Worm (Caenorhabditis elegans) whole organism, young adult: Measurements from ENCODE around the gene lrpc-1.

Source experiments
- C06A6.2 ChIP-seq: fragments of 200-800 bp; sonication (Bioruptor generic); conservative IDR thresholded peaks from 2 replicates; pipeline ENCODE4 v1.3.6; 2022; ENCODE audit warnings: missing genetic modification characterization, missing compliant biosample characterization
- F10E7.11 ChIP-seq: sonication (generic microtip); optimal IDR thresholded peaks from 2 replicates; lab custom pipeline; 2017; ENCODE audit warnings: mild to moderate bottlenecking, missing genetic modification characterization, moderate library complexity, missing compliant biosample characterization
- F22D6.2 ChIP-seq: sonication (generic microtip); optimal IDR thresholded peaks from 2 replicates; lab custom pipeline; 2016; ENCODE audit warnings: mild to moderate bottlenecking, missing genetic modification characterization, missing compliant biosample characterization
- F52B5.7 ChIP-seq: sonication (generic microtip); optimal IDR thresholded peaks from 2 replicates; lab custom pipeline; 2016; ENCODE audit warnings: mild to moderate bottlenecking, missing genetic modification characterization, missing compliant biosample characterization
- T26A5.8 ChIP-seq: sonication (generic microtip); optimal IDR thresholded peaks from 2 replicates; lab custom pipeline; 2016; ENCODE audit warnings: missing genetic modification characterization, missing compliant biosample characterization
- athp-1 ChIP-seq: sonication (generic microtip); optimal IDR thresholded peaks from 2 replicates; lab custom pipeline; 2017; ENCODE audit warnings: mild to moderate bottlenecking, missing genetic modification characterization, missing compliant biosample characterization
- attf-5 ChIP-seq: fragments of 200-800 bp; sonication (Bioruptor generic); optimal IDR thresholded peaks from 2 replicates; lab custom pipeline; 2018; ENCODE audit warnings: mild to moderate bottlenecking, missing genetic modification characterization, missing compliant biosample characterization
- cebp-1 ChIP-seq, 2 experiments: fragments of 200-800 bp in 1 of 2; sonication (Bioruptor generic) in 1 of 2; sonication (generic microtip) in 1 of 2; IDR thresholded peaks in 1 of 2; optimal IDR thresholded peaks in 1 of 2; 2 replicates each; pipeline versions ENCODE4 v1.3.6 to Lab custom; 2017 to 2022; ENCODE audit warnings: missing compliant biosample characterization in 2 of 2, missing genetic modification characterization in 2 of 2, mild to moderate bottlenecking in 1 of 2, missing genetic modification reagents in 1 of 2, moderate library complexity in 1 of 2
- cebp-2 ChIP-seq: fragments of 200-800 bp; sonication (Bioruptor generic); IDR thresholded peaks from 2 replicates; pipeline ENCODE4 v1.3.6; 2022; ENCODE audit warnings: missing genetic modification characterization, missing compliant biosample characterization
- ceh-100 ChIP-seq: fragments of 200-800 bp; sonication (Bioruptor generic); IDR thresholded peaks from 2 replicates; pipeline ENCODE4 v1.3.6; 2022; ENCODE audit warnings: missing genetic modification reagents, missing genetic modification characterization, missing compliant biosample characterization
- ceh-27 ChIP-seq: fragments of 200-800 bp; sonication (Bioruptor generic); optimal IDR thresholded peaks from 2 replicates; lab custom pipeline; 2018; ENCODE audit warnings: mild to moderate bottlenecking, missing genetic modification characterization, moderate library complexity, missing compliant biosample characterization
- ceh-58 ChIP-seq: fragments of 200-800 bp; sonication (Bioruptor generic); IDR thresholded peaks from 2 replicates; pipeline ENCODE4 v1.3.6; 2022; ENCODE audit warnings: missing genetic modification characterization, missing compliant biosample characterization
- ceh-79 ChIP-seq: sonication (generic microtip); optimal IDR thresholded peaks from 2 replicates; lab custom pipeline; 2017; ENCODE audit warnings: mild to moderate bottlenecking, missing genetic modification characterization, missing compliant biosample characterization
- ceh-91 ChIP-seq: fragments of 200-800 bp; sonication (Bioruptor generic); IDR thresholded peaks from 2 replicates; pipeline ENCODE4 v1.3.6; 2022; ENCODE audit warnings: missing genetic modification reagents, missing genetic modification characterization, missing compliant biosample characterization
- chd-7 ChIP-seq: sonication (generic microtip); optimal IDR thresholded peaks from 2 replicates; lab custom pipeline; 2016; ENCODE audit warnings: mild to moderate bottlenecking, missing genetic modification characterization, moderate library complexity, missing compliant biosample characterization
- efl-1 ChIP-seq: fragments of 150-350 bp; optimal IDR thresholded peaks from 2 replicates; lab custom pipeline; 2014; ENCODE audit warnings: missing biosample characterization, missing genetic modification reagents, missing genetic modification characterization
- fkh-3 ChIP-seq: sonication (generic microtip); optimal IDR thresholded peaks from 2 replicates; lab custom pipeline; 2016; ENCODE audit warnings: mild to moderate bottlenecking, missing genetic modification characterization, missing compliant biosample characterization
- him-1 ChIP-seq: sonication (generic microtip); optimal IDR thresholded peaks from 2 replicates; lab custom pipeline; 2016; ENCODE audit warnings: missing genotype, missing genetic modification reagents, missing genetic modification characterization, missing compliant biosample characterization
- hmg-1.2 ChIP-seq: fragments of 200-800 bp; sonication (Bioruptor generic); IDR thresholded peaks from 2 replicates; pipeline ENCODE4 v1.3.6; 2022; ENCODE audit warnings: missing genetic modification reagents, missing genetic modification characterization, missing compliant biosample characterization
- hmg-20 ChIP-seq: fragments of 200-800 bp; sonication (Bioruptor generic); IDR thresholded peaks from 2 replicates; pipeline ENCODE4 v1.3.6; 2022; ENCODE audit warnings: missing genetic modification reagents, missing genetic modification characterization, missing compliant biosample characterization
- hrde-1 ChIP-seq: sonication (generic microtip); optimal IDR thresholded peaks from 2 replicates; lab custom pipeline; 2016; ENCODE audit warnings: missing genetic modification characterization, mild to moderate bottlenecking, missing compliant biosample characterization, moderate library complexity, missing genotype, missing genetic modification reagents, borderline replicate concordance
- hsf-1 ChIP-seq: fragments of 200-800 bp; sonication (Bioruptor generic); IDR thresholded peaks from 2 replicates; pipeline ENCODE4 v1.3.6; 2022; ENCODE audit warnings: missing genetic modification reagents, missing genetic modification characterization, missing compliant biosample characterization
- let-607 ChIP-seq, 2 experiments: fragments of 200-800 bp in 1 of 2; sonication (Bioruptor generic) in 1 of 2; sonication (generic microtip) in 1 of 2; optimal IDR thresholded peaks; 2 replicates each; lab custom pipeline; 2016 to 2018; ENCODE audit warnings: mild to moderate bottlenecking in 2 of 2, missing compliant biosample characterization in 2 of 2, missing genetic modification characterization in 2 of 2, moderate library complexity in 2 of 2, missing genotype in 1 of 2
- lin-35 ChIP-seq, 3 experiments: fragments of 150-350 bp in 2 of 3; sonication (generic microtip) in 1 of 3; optimal IDR thresholded peaks; 2 replicates each; lab custom pipeline; 2014 to 2018; ENCODE audit warnings: missing biosample characterization in 3 of 3, missing genetic modification characterization in 3 of 3, missing genetic modification reagents in 3 of 3
- lin-40 ChIP-seq: sonication (generic microtip); optimal IDR thresholded peaks from 2 replicates; lab custom pipeline; 2016; ENCODE audit warnings: missing genetic modification characterization, mild to moderate bottlenecking, missing compliant biosample characterization, missing genotype, missing genetic modification reagents
- lin-54 ChIP-seq: fragments of 200-800 bp; sonication (Bioruptor generic); optimal IDR thresholded peaks from 2 replicates; lab custom pipeline; 2018; ENCODE audit warnings: mild to moderate bottlenecking, missing genetic modification characterization, missing compliant biosample characterization
- lsy-27 ChIP-seq: sonication (generic microtip); optimal IDR thresholded peaks from 2 replicates; lab custom pipeline; 2017; ENCODE audit warnings: missing genetic modification characterization, mild to moderate bottlenecking, missing compliant biosample characterization, antibody characterized with exemption, missing genotype, borderline replicate concordance; ENCODE audit not compliant: insufficient read depth
- madf-3 ChIP-seq: fragments of 200-800 bp; sonication (Bioruptor generic); IDR thresholded peaks from 2 replicates; pipeline ENCODE4 v1.3.6; 2022; ENCODE audit warnings: missing genetic modification reagents, missing genetic modification characterization, missing compliant biosample characterization
- mcd-1 ChIP-seq: fragments of 200-800 bp; sonication (Bioruptor generic); IDR thresholded peaks from 2 replicates; pipeline ENCODE4 v1.3.6; 2022; ENCODE audit warnings: missing genetic modification reagents, missing genetic modification characterization, missing compliant biosample characterization
- nfya-2 ChIP-seq: fragments of 200-800 bp; sonication (Bioruptor generic); IDR thresholded peaks from 2 replicates; pipeline ENCODE4 v1.3.6; 2022; ENCODE audit warnings: missing genetic modification reagents, missing genetic modification characterization, missing compliant biosample characterization
- nfyb-1 ChIP-seq: fragments of 200-800 bp; sonication (Bioruptor generic); IDR thresholded peaks from 2 replicates; pipeline ENCODE4 v1.3.6; 2022; ENCODE audit warnings: missing genetic modification reagents, missing genetic modification characterization, missing compliant biosample characterization
- pbrm-1 ChIP-seq: fragments of 200-800 bp; sonication (Bioruptor generic); IDR thresholded peaks from 2 replicates; pipeline ENCODE4 v1.3.6; 2022; ENCODE audit warnings: missing genetic modification reagents, missing genetic modification characterization, missing compliant biosample characterization
- rcor-1 ChIP-seq: fragments of 200-800 bp; sonication (Bioruptor generic); IDR thresholded peaks from 2 replicates; pipeline ENCODE4 v1.3.6; 2022; ENCODE audit warnings: missing genetic modification reagents, missing genetic modification characterization, missing compliant biosample characterization
- sdz-38 ChIP-seq: sonication (generic microtip); optimal IDR thresholded peaks from 2 replicates; lab custom pipeline; 2016; ENCODE audit warnings: missing genotype, missing genetic modification characterization, missing compliant biosample characterization
- snpc-1.1 ChIP-seq: sonication (generic microtip); optimal IDR thresholded peaks from 2 replicates; lab custom pipeline; 2017; ENCODE audit warnings: missing genetic modification characterization, mild to moderate bottlenecking, missing compliant biosample characterization, antibody characterized with exemption, moderate library complexity, missing genotype, missing genetic modification reagents; ENCODE audit not compliant: insufficient read depth
- snpc-1.3 ChIP-seq: sonication (generic microtip); optimal IDR thresholded peaks from 2 replicates; lab custom pipeline; 2017; ENCODE audit warnings: missing genetic modification characterization, mild to moderate bottlenecking, missing compliant biosample characterization, antibody characterized with exemption, moderate library complexity, missing genotype, missing genetic modification reagents; ENCODE audit not compliant: insufficient read depth
- snpc-4 ChIP-seq, 5 experiments: fragments of 150-350 bp in 1 of 5; sonication (generic microtip) in 4 of 5; optimal IDR thresholded peaks; 2 replicates each; lab custom pipeline; 2014 to 2018; ENCODE audit warnings: missing genetic modification characterization in 5 of 5, missing biosample characterization in 3 of 5, antibody characterized with exemption in 2 of 5, mild to moderate bottlenecking in 2 of 5, missing compliant biosample characterization in 2 of 5, missing genotype in 2 of 5, moderate library complexity in 2 of 5, missing genetic modification reagents in 1 of 5
- sptf-2 ChIP-seq: fragments of 200-800 bp; sonication (Bioruptor generic); optimal IDR thresholded peaks from 2 replicates; lab custom pipeline; 2018; ENCODE audit warnings: mild to moderate bottlenecking, missing genetic modification characterization, missing compliant biosample characterization
- tlf-1 ChIP-seq: fragments of 200-800 bp; sonication (Bioruptor generic); optimal IDR thresholded peaks from 2 replicates; lab custom pipeline; 2018; ENCODE audit warnings: mild to moderate bottlenecking, missing genetic modification characterization, missing compliant biosample characterization
- zfh-2 ChIP-seq: fragments of 200-800 bp; sonication (Bioruptor generic); conservative IDR thresholded peaks from 2 replicates; pipeline ENCODE4 v1.3.6; 2022; ENCODE audit warnings: missing genetic modification reagents, missing genetic modification characterization, missing compliant biosample characterization
- ztf-28 ChIP-seq: fragments of 200-800 bp; sonication (Bioruptor generic); IDR thresholded peaks from 2 replicates; pipeline ENCODE4 v1.3.6; 2022; ENCODE audit warnings: missing genetic modification reagents, missing genetic modification characterization, missing compliant biosample characterization
- ztf-6 ChIP-seq: fragments of 200-800 bp; sonication (Bioruptor generic); IDR thresholded peaks from 2 replicates; pipeline ENCODE4 v1.3.6; 2022; ENCODE audit warnings: missing genetic modification reagents, missing genetic modification characterization, missing compliant biosample characterization

Gene lrpc-1

ce11 chrV:5582308-5582707 lies 30.7 kb downstream of the lrpc-1 start:
- TF ChIP-seq hsf-1 (GFP tag; lab: Robert Waterston, UW) (no peak), zfh-2 (GFP tag; lab: Robert Waterston, UW) (0 out of 2 replicates have a peak, but pooled peaks have one; percentile 23), him-1 (tag; lab: Kevin White, UChicago) (peak; percentile 29), rcor-1 (GFP tag; lab: Robert Waterston, UW) (no peak), snpc-1.3 (no peak), F10E7.11 (tag; lab: Kevin White, UChicago) (no peak), nfyb-1 (GFP tag; lab: Robert Waterston, UW) (no peak), ztf-28 (no peak), F52B5.7 (tag; lab: Kevin White, UChicago) (no peak), lsy-27 (tag; lab: Kevin White, UChicago) (no peak), hmg-20 (GFP tag; lab: Robert Waterston, UW) (peak; percentile 33; the same call in 1 of the 2 replicates), ceh-58 (no peak), attf-5 (GFP tag; lab: Kevin White, UChicago) (no peak), mcd-1 (GFP tag; lab: Robert Waterston, UW) (0 out of 2 replicates have a peak, but pooled peaks have one; percentile 17), nfya-2 (GFP tag; lab: Robert Waterston, UW) (no peak), chd-7 (tag; lab: Kevin White, UChicago) (peak; percentile 34), T26A5.8 (no peak), hmg-1.2 (GFP tag; lab: Robert Waterston, UW) (no peak), lin-54 (GFP tag; lab: Kevin White, UChicago) (no peak), ceh-27 (GFP tag; lab: Kevin White, UChicago) (no peak), pbrm-1 (GFP tag; lab: Robert Waterston, UW) (0 out of 2 replicates have a peak, but pooled peaks have one; percentile 26), ztf-6 (GFP tag; lab: Robert Waterston, UW) (no peak)

ce11 chrV:5581312-5581711 lies 31.7 kb downstream of the lrpc-1 start, which contains the start of gene klc-2:
Gene klc-2 (minus strand): TSS chrV:5581412.
- TF ChIP-seq sptf-2 (GFP tag; lab: Kevin White, UChicago) (no peak), tlf-1 (GFP tag; lab: Kevin White, UChicago) (no peak), lin-35 (GFP tag; optimal IDR thresholded peaks at IDR 0.05; lab: Kevin White, UChicago) (no peak), fkh-3 (tag; lab: Kevin White, UChicago) (no peak), madf-3 (GFP tag; lab: Robert Waterston, UW) (no peak), F22D6.2 (tag; lab: Kevin White, UChicago) (no peak), efl-1 (GFP tag; lab: Kevin White, UChicago) (no peak), pbrm-1 (GFP tag; lab: Robert Waterston, UW) (no peak), snpc-1.1 (tag; lab: Kevin White, UChicago) (no peak), ceh-79 (no peak), ceh-100 (GFP tag; lab: Robert Waterston, UW) (no peak), hrde-1 (tag; lab: Kevin White, UChicago) (no peak), sdz-38 (tag; lab: Kevin White, UChicago) (no peak), mcd-1 (GFP tag; lab: Robert Waterston, UW) (no peak)
- TF ChIP-seq, all 124 proteins: peak for 0

ce11 chrV:5580517-5580916 lies 32.5 kb downstream of the lrpc-1 start:
- no peak for TF ChIP-seq snpc-4 (GFP tag; optimal IDR thresholded peaks at IDR 0.05; lab: Kevin White, UChicago)
- TF ChIP-seq snpc-4 (tag; optimal IDR thresholded peaks at IDR 0.05; lab: Kevin White, UChicago): peak in 3 of 4 experiments; percentile 33 to 52 (median 46)
- TF ChIP-seq hmg-1.2 (GFP tag; lab: Robert Waterston, UW): peak; percentile 85; the same call in 1 of the 2 replicates
- peak; percentile 65 for TF ChIP-seq attf-5 (GFP tag; lab: Kevin White, UChicago)
- TF ChIP-seq lin-40 (tag; lab: Kevin White, UChicago): peak; percentile 21
- no peak for TF ChIP-seq ceh-91 (GFP tag; lab: Robert Waterston, UW)
- TF ChIP-seq let-607 (tag; optimal IDR thresholded peaks at IDR 0.05; lab: Kevin White, UChicago): peak in 1 of 2 experiments; percentile 29
- TF ChIP-seq C06A6.2 (GFP tag; lab: Robert Waterston, UW): 0 out of 2 replicates have a peak, but pooled peaks have one; percentile 13
- no peak for TF ChIP-seq athp-1 (tag; lab: Kevin White, UChicago)
- TF ChIP-seq cebp-1 (GFP tag; IDR thresholded peaks at IDR 0.05; lab: Robert Waterston, UW): peak; percentile 88
- TF ChIP-seq cebp-1 (tag; optimal IDR thresholded peaks at IDR 0.05; lab: Kevin White, UChicago): peak; percentile 97
- TF ChIP-seq cebp-2 (GFP tag; lab: Robert Waterston, UW): no peak
- TF ChIP-seq, all 124 proteins: peak for 7
